Worm (Caenorhabditis elegans) whole organism, young adult: ENCODE measurements around the gene C09F5.3.
"Not testable (repeated sequence)": the region's sequence is repeated elsewhere in the genome, so short reads cannot be mapped to it uniquely, and the experiment has no call there.

ENCODE experiments used
- F23B12.7 ChIP-seq: sonication (generic microtip); optimal IDR thresholded peaks from 2 replicates; lab custom pipeline; 2017; ENCODE audit warnings: missing genetic modification characterization, mild to moderate bottlenecking, missing compliant biosample characterization, antibody characterized with exemption, moderate library complexity; ENCODE audit not compliant: insufficient read depth
- F37B4.10 ChIP-seq: fragments of 200-800 bp; sonication (Bioruptor generic); IDR thresholded peaks from 2 replicates; pipeline ENCODE4 v1.3.6; 2022; ENCODE audit warnings: missing genetic modification characterization, missing compliant biosample characterization
- F55B11.4 ChIP-seq: sonication (generic microtip); optimal IDR thresholded peaks from 2 replicates; lab custom pipeline; 2016; ENCODE audit warnings: missing compliant biosample characterization, missing genetic modification characterization, borderline replicate concordance; ENCODE audit not compliant: insufficient read depth
- Y67H2A.10 ChIP-seq: fragments of 200-800 bp; sonication (Bioruptor generic); conservative IDR thresholded peaks from 2 replicates; pipeline ENCODE4 v1.3.6; 2022; ENCODE audit warnings: missing genetic modification reagents, missing genetic modification characterization, missing compliant biosample characterization
- aptf-2 ChIP-seq: fragments of 200-800 bp; sonication (Bioruptor generic); conservative IDR thresholded peaks from 2 replicates; pipeline ENCODE4 v1.3.6; 2022; ENCODE audit warnings: missing genetic modification reagents, missing genetic modification characterization, missing compliant biosample characterization
- attf-5 ChIP-seq: fragments of 200-800 bp; sonication (Bioruptor generic); optimal IDR thresholded peaks from 2 replicates; lab custom pipeline; 2018; ENCODE audit warnings: mild to moderate bottlenecking, missing genetic modification characterization, missing compliant biosample characterization
- attf-6 ChIP-seq: fragments of 200-800 bp; sonication (Bioruptor generic); IDR thresholded peaks from 2 replicates; pipeline ENCODE4 v1.3.6; 2022; ENCODE audit warnings: missing genetic modification reagents, missing genetic modification characterization, missing compliant biosample characterization
- bed-2 ChIP-seq: fragments of 200-800 bp; sonication (Bioruptor generic); IDR thresholded peaks from 2 replicates; pipeline ENCODE4 v1.3.6; 2022; ENCODE audit warnings: missing genetic modification reagents, missing genetic modification characterization, missing compliant biosample characterization
- cebp-2 ChIP-seq: fragments of 200-800 bp; sonication (Bioruptor generic); IDR thresholded peaks from 2 replicates; pipeline ENCODE4 v1.3.6; 2022; ENCODE audit warnings: missing genetic modification characterization, missing compliant biosample characterization
- ceh-100 ChIP-seq: fragments of 200-800 bp; sonication (Bioruptor generic); IDR thresholded peaks from 2 replicates; pipeline ENCODE4 v1.3.6; 2022; ENCODE audit warnings: missing genetic modification reagents, missing genetic modification characterization, missing compliant biosample characterization
- ceh-40 ChIP-seq: fragments of 200-800 bp; sonication (Bioruptor generic); IDR thresholded peaks from 2 replicates; pipeline ENCODE4 v1.3.6; 2022; ENCODE audit warnings: missing genetic modification characterization, missing compliant biosample characterization
- ceh-91 ChIP-seq: fragments of 200-800 bp; sonication (Bioruptor generic); IDR thresholded peaks from 2 replicates; pipeline ENCODE4 v1.3.6; 2022; ENCODE audit warnings: missing genetic modification reagents, missing genetic modification characterization, missing compliant biosample characterization
- dpff-1 ChIP-seq: sonication (generic microtip); optimal IDR thresholded peaks from 2 replicates; lab custom pipeline; 2017; ENCODE audit warnings: mild to moderate bottlenecking, missing genetic modification characterization, missing compliant biosample characterization
- efl-1 ChIP-seq: fragments of 150-350 bp; optimal IDR thresholded peaks from 2 replicates; lab custom pipeline; 2014; ENCODE audit warnings: missing biosample characterization, missing genetic modification reagents, missing genetic modification characterization
- egl-18 ChIP-seq: fragments of 200-800 bp; sonication (Bioruptor generic); IDR thresholded peaks from 2 replicates; pipeline ENCODE4 v1.3.6; 2022; ENCODE audit warnings: missing genetic modification reagents, missing genetic modification characterization, missing compliant biosample characterization
- hlh-26 ChIP-seq: fragments of 200-800 bp; sonication (Bioruptor generic); conservative IDR thresholded peaks from 2 replicates; pipeline ENCODE4 v1.3.6; 2022; ENCODE audit warnings: missing genetic modification reagents, missing genetic modification characterization, missing compliant biosample characterization
- hmg-1.2 ChIP-seq: fragments of 200-800 bp; sonication (Bioruptor generic); IDR thresholded peaks from 2 replicates; pipeline ENCODE4 v1.3.6; 2022; ENCODE audit warnings: missing genetic modification reagents, missing genetic modification characterization, missing compliant biosample characterization
- lag-1 ChIP-seq: fragments of 200-800 bp; sonication (Bioruptor generic); IDR thresholded peaks from 2 replicates; pipeline ENCODE4 v1.3.6; 2022; ENCODE audit warnings: missing genetic modification reagents, missing genetic modification characterization, missing compliant biosample characterization
- let-607 ChIP-seq, 2 experiments: fragments of 200-800 bp in 1 of 2; sonication (Bioruptor generic) in 1 of 2; sonication (generic microtip) in 1 of 2; optimal IDR thresholded peaks; 2 replicates each; lab custom pipeline; 2016 to 2018; ENCODE audit warnings: mild to moderate bottlenecking in 2 of 2, missing compliant biosample characterization in 2 of 2, missing genetic modification characterization in 2 of 2, moderate library complexity in 2 of 2, missing genotype in 1 of 2
- lin-40 ChIP-seq: sonication (generic microtip); optimal IDR thresholded peaks from 2 replicates; lab custom pipeline; 2016; ENCODE audit warnings: missing genetic modification characterization, mild to moderate bottlenecking, missing compliant biosample characterization, missing genotype, missing genetic modification reagents
- madf-3 ChIP-seq: fragments of 200-800 bp; sonication (Bioruptor generic); IDR thresholded peaks from 2 replicates; pipeline ENCODE4 v1.3.6; 2022; ENCODE audit warnings: missing genetic modification reagents, missing genetic modification characterization, missing compliant biosample characterization
- madf-6 ChIP-seq: fragments of 200-800 bp; sonication (Bioruptor generic); IDR thresholded peaks from 2 replicates; pipeline ENCODE4 v1.3.6; 2022; ENCODE audit warnings: missing genetic modification reagents, missing genetic modification characterization, missing compliant biosample characterization
- mcd-1 ChIP-seq: fragments of 200-800 bp; sonication (Bioruptor generic); IDR thresholded peaks from 2 replicates; pipeline ENCODE4 v1.3.6; 2022; ENCODE audit warnings: missing genetic modification reagents, missing genetic modification characterization, missing compliant biosample characterization
- mxl-1 ChIP-seq: sonication (generic microtip); optimal IDR thresholded peaks from 2 replicates; lab custom pipeline; 2016; ENCODE audit warnings: missing genetic modification characterization, missing compliant biosample characterization
- nfyb-1 ChIP-seq: fragments of 200-800 bp; sonication (Bioruptor generic); IDR thresholded peaks from 2 replicates; pipeline ENCODE4 v1.3.6; 2022; ENCODE audit warnings: missing genetic modification reagents, missing genetic modification characterization, missing compliant biosample characterization
- nhr-90 ChIP-seq: sonication (generic microtip); optimal IDR thresholded peaks from 2 replicates; lab custom pipeline; 2016; ENCODE audit warnings: missing genotype, mild to moderate bottlenecking, missing genetic modification characterization, missing compliant biosample characterization
- sdz-38 ChIP-seq: sonication (generic microtip); optimal IDR thresholded peaks from 2 replicates; lab custom pipeline; 2016; ENCODE audit warnings: missing genotype, missing genetic modification characterization, missing compliant biosample characterization
- snpc-3.4 ChIP-seq: sonication (generic microtip); optimal IDR thresholded peaks from 2 replicates; lab custom pipeline; 2017; ENCODE audit warnings: missing genetic modification characterization, mild to moderate bottlenecking, missing compliant biosample characterization, antibody characterized with exemption, moderate library complexity, missing genotype, missing genetic modification reagents
- sptf-2 ChIP-seq: fragments of 200-800 bp; sonication (Bioruptor generic); optimal IDR thresholded peaks from 2 replicates; lab custom pipeline; 2018; ENCODE audit warnings: mild to moderate bottlenecking, missing genetic modification characterization, missing compliant biosample characterization
- unc-130 ChIP-seq: sonication (generic microtip); optimal IDR thresholded peaks from 2 replicates; lab custom pipeline; 2016; ENCODE audit warnings: missing genetic modification reagents, missing genetic modification characterization, missing compliant biosample characterization
- unc-62 ChIP-seq: fragments of 150-350 bp; optimal IDR thresholded peaks from 2 replicates; lab custom pipeline; 2014; ENCODE audit warnings: missing biosample characterization, missing genetic modification reagents, missing genetic modification characterization
- ztf-25 ChIP-seq: fragments of 200-800 bp; sonication (Bioruptor generic); IDR thresholded peaks from 2 replicates; pipeline ENCODE4 v1.3.6; 2022; ENCODE audit warnings: missing genetic modification reagents, missing genetic modification characterization, missing compliant biosample characterization
- ztf-26 ChIP-seq: sonication (generic microtip); optimal IDR thresholded peaks from 2 replicates; lab custom pipeline; 2017; ENCODE audit warnings: missing genetic modification characterization, missing compliant biosample characterization
- ztf-6 ChIP-seq: fragments of 200-800 bp; sonication (Bioruptor generic); IDR thresholded peaks from 2 replicates; pipeline ENCODE4 v1.3.6; 2022; ENCODE audit warnings: missing genetic modification reagents, missing genetic modification characterization, missing compliant biosample characterization

C09F5.3 gene

DNA sequence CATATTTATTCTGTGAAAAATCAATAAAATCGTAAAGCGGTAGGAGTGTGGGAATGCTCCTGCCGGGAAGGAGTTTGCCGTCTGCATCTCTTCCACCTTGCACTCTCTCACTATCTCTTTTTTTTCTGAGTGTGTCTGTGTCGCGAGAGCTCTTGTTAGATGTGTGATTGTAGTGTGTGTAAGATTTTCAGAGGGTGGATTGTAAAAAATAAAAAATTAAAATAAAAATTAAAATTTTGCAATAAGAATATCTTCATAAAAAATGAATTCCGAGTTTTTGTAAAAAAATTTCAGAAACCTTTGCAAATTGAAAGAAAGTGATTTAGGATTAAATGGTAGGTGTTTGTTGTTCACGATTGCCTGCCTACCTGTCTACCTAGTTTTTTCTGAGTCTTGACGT is 31.3 kb upstream of the C09F5.3 start, which contains the start of gene sel-15:
TSS of gene sel-15 (minus strand) at position 101 of the 400 bp plus-strand sequence.
- peak; percentile 58; the same call in 1 of the 2 replicates for TF ChIP-seq hmg-1.2 (GFP tag; lab: Robert Waterston, UW)
- TF ChIP-seq ztf-25 (GFP tag; lab: Robert Waterston, UW), result no peak
- TF ChIP-seq madf-6, result no peak

DNA sequence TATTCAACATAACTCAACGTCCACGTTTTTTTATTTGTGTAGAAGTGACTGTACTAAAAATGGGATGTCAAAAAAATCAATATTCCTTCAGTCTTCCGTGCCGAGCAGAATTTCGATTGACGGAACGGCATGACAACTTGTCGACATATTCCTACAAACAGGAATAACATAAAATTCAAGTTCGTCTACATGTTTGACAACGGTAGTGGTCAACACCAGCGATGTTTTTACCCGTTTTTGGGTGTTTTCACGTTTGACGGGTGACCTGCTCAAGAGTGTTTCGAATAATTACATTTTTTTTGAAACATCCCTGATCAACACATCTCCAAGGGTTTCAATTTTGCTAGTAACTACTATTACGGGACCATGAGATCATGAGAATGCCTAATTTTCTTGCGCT is 26.9 kb upstream of the C09F5.3 start, which contains the start of gene W02B3.7:
TSS of gene W02B3.7 (minus strand) at position 101 of the 400 bp plus-strand sequence.
- no peak for TF ChIP-seq F23B12.7 (tag; lab: Kevin White, UChicago)
- TF ChIP-seq ceh-91, result no peak
- TF ChIP-seq mcd-1 (GFP tag; lab: Robert Waterston, UW), result no peak
- no peak for TF ChIP-seq sptf-2
- TF ChIP-seq aptf-2, result no peak
- no peak for TF ChIP-seq attf-5 (GFP tag; lab: Kevin White, UChicago)
- no peak for TF ChIP-seq dpff-1
- TF ChIP-seq cebp-2 (GFP tag; lab: Robert Waterston, UW), result no peak

DNA sequence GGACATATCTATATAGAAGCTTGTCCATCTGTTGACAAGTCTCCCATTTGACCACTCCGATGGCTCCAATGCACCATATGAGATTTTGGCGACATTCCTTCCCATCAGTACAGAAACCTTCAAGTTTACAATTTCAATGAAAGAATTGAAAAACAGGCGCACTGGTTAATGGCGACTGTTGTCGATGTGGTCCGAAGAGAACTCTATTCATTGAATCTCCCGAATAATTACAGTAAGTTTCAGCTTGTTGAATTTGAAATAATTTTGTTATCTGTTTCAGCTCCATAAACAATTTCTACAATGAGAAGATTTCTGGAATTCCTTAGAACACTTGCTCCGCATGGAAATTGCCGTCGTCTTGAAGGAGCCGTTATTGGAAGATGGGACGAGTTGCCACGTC is 23.8 kb upstream of the C09F5.3 start, which contains the start of gene elf-1:
TSS of gene elf-1 (plus strand) at position 301 of the 400 bp plus-strand sequence.
- TF ChIP-seq Y67H2A.10 (GFP tag; lab: Robert Waterston, UW); hlh-26 (GFP tag; lab: Robert Waterston, UW); sdz-38 (tag; lab: Kevin White, UChicago): not testable (repeated sequence)

DNA sequence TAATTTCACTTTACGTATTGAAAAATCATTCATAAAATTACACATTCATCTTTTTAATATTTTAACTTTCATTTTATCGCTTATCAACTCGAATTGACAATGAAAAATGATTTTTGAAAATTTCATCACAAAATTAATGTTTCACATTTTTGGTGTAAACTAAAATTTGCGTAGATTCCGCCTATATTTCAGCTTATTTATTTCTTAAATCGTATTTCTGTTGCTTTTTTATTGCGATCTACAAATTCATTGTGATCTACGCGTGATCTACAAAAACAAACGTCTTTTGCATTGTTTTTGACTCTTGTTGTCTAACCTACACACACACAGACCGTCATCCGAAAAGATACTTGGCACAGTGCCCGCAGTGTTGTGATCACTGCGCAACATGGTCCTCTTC is 23.0 kb upstream of the C09F5.3 start:
- TF ChIP-seq madf-6, result peak; percentile 26; the same call in 1 of the 2 replicates
- no peak for TF ChIP-seq ceh-100 (GFP tag; lab: Robert Waterston, UW)

DNA sequence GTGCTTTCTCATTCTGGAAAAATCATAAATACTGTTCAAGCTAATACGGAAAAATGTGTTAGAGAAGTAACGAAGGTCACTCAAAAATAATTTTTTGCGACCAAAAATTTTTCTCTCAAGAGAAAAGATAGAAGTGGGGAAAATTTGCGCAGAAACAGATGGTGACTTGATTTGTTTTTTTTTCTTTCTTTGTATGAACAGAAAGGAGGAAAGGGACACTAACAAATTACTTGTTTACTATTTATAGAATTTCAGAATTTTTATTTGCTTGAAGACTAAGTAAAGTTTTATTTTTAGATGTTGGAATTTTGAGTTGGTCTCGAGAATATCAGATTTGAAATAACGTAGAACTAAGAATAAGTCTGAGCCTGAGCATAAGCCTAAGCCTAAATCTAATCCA is 18.3 kb upstream of the C09F5.3 start, which contains the start of gene W02B3.4:
TSS of gene W02B3.4 (minus strand) at position 101 of the 400 bp plus-strand sequence.
- TF ChIP-seq F55B11.4 (tag; lab: Kevin White, UChicago), result no peak
- no peak for TF ChIP-seq lin-40 (tag; lab: Kevin White, UChicago)
- TF ChIP-seq nfyb-1 (GFP tag; lab: Robert Waterston, UW), result no peak
- TF ChIP-seq madf-3, result no peak
- TF ChIP-seq sdz-38 (tag; lab: Kevin White, UChicago), result no peak
- no peak for TF ChIP-seq lag-1 (GFP tag; lab: Robert Waterston, UW)
- no peak for TF ChIP-seq ztf-6 (GFP tag; lab: Robert Waterston, UW)
- no peak for TF ChIP-seq efl-1
- no peak for TF ChIP-seq F37B4.10 (GFP tag; lab: Robert Waterston, UW)
- no peak for TF ChIP-seq ceh-40 (GFP tag; lab: Robert Waterston, UW)
- TF ChIP-seq nhr-90, result no peak
- no peak for TF ChIP-seq unc-130 (GFP tag; lab: Kevin White, UChicago)
- TF ChIP-seq ztf-26 (tag; lab: Kevin White, UChicago), result no peak
- TF ChIP-seq bed-2 (GFP tag; lab: Robert Waterston, UW), result no peak
- TF ChIP-seq unc-62 (GFP tag; lab: Kevin White, UChicago), result no peak
- no peak for TF ChIP-seq let-607 (tag; optimal IDR thresholded peaks at IDR 0.05; lab: Kevin White, UChicago)
- no peak for TF ChIP-seq snpc-3.4 (tag; lab: Kevin White, UChicago)
- TF ChIP-seq attf-6 (GFP tag; lab: Robert Waterston, UW), result no peak
- TF ChIP-seq mxl-1 (tag; lab: Kevin White, UChicago), result no peak
- TF ChIP-seq egl-18 (GFP tag; lab: Robert Waterston, UW), result no peak
- TF ChIP-seq, all 124 proteins: peak for 0
